Worm (Caenorhabditis elegans): ENCODE measurements around the gene F08G12.11.

The F08G12.11 gene

ce11 chrX:11340478-11340877, 25.1 kb upstream of the F08G12.11 start:
- TF ChIP-seq let-607 (tag; optimal IDR thresholded peaks at IDR 0.05) (no peak), rpc-1 (optimal IDR thresholded peaks at IDR 0.05) (no peak), rpc-1 (tag; optimal IDR thresholded peaks at IDR 0.05) (no peak), nhr-80 (tag; optimal IDR thresholded peaks at IDR 0.05) (peak; percentile 17)

- peak; percentile 72 for TF ChIP-seq nhr-80 (tag; optimal IDR thresholded peaks at IDR 0.05)
- TF ChIP-seq ztf-6 (GFP tag; IDR thresholded peaks at IDR 0.05) = no peak
- peak; percentile 3; the same call in 1 of the 2 replicates for TF ChIP-seq hmg-1.2 (GFP tag; IDR thresholded peaks at IDR 0.05)
- no peak for TF ChIP-seq atf-7 (tag; optimal IDR thresholded peaks at IDR 0.05)
- TF ChIP-seq nfyb-1 (GFP tag; IDR thresholded peaks at IDR 0.05) = 0 out of 2 replicates have a peak, but pooled peaks have one; percentile 41
- TF ChIP-seq gei-17 (GFP tag; optimal IDR thresholded peaks at IDR 0.05) = peak; percentile 25
- TF ChIP-seq zim-3 (tag; optimal IDR thresholded peaks at IDR 0.05) = no peak
- no peak for TF ChIP-seq snpc-4 (GFP tag; optimal IDR thresholded peaks at IDR 0.05)
- TF ChIP-seq snpc-4 (tag; optimal IDR thresholded peaks at IDR 0.05) = peak in 1 of 4 experiments; percentile 29
- TF ChIP-seq let-607 (tag; optimal IDR thresholded peaks at IDR 0.05) = peak in 1 of 2 experiments; percentile 33
- no peak for TF ChIP-seq let-526 (GFP tag; IDR thresholded peaks at IDR 0.05)
- TF ChIP-seq C06A6.2 (GFP tag; conservative IDR thresholded peaks at IDR 0.05) = no peak
- 0 out of 2 replicates have a peak, but pooled peaks have one; percentile 35 for TF ChIP-seq dox-1 (GFP tag; IDR thresholded peaks at IDR 0.05)
- peak; percentile 28 for TF ChIP-seq attf-5 (GFP tag; optimal IDR thresholded peaks at IDR 0.05)
Observed at ce11 chrX:11339375-11339924, 24.1 kb upstream of the F08G12.11 start, which contains the start of gene aco-1. aco-1 (plus strand) TSS chrX:11339874.

ce11 chrX:11337783-11338182, 22.4 kb upstream of the F08G12.11 start, which contains the start of gene gcy-9:
gcy-9 (minus strand) TSS chrX:11337883.
- TF ChIP-seq F55B11.4 (tag; optimal IDR thresholded peaks at IDR 0.05; ENCODE audit: borderline replicate concordance, insufficient read depth) = no peak

- TF ChIP-seq Y95B8A.8 (GFP tag; IDR thresholded peaks at IDR 0.05) = no peak
Observed at ce11 chrX:11337095-11337494, 21.7 kb upstream of the F08G12.11 start.

ce11 chrX:11329424-11329823, 14.1 kb upstream of the F08G12.11 start, which contains the start of gene npr-9:
npr-9 (plus strand) TSS chrX:11329724.
- TF ChIP-seq tbx-9 (tag; optimal IDR thresholded peaks at IDR 0.05; ENCODE audit: borderline replicate concordance) (no peak), ztf-3 (GFP tag; optimal IDR thresholded peaks at IDR 0.05) (no peak), aptf-2 (GFP tag; conservative IDR thresholded peaks at IDR 0.05) (no peak)

- TF ChIP-seq ztf-25 (GFP tag; IDR thresholded peaks at IDR 0.05) (no peak), F57C9.4 (tag; optimal IDR thresholded peaks at IDR 0.05) (no peak), bed-1 (GFP tag; IDR thresholded peaks at IDR 0.05) (no peak), snpc-3.4 (tag; optimal IDR thresholded peaks at IDR 0.05) (no peak), lin-35 (GFP tag; optimal IDR thresholded peaks at IDR 0.05) (no peak), ceh-91 (GFP tag; IDR thresholded peaks at IDR 0.05) (no peak), mcd-1 (GFP tag; IDR thresholded peaks at IDR 0.05) (no peak), B0035.1 (tag; optimal IDR thresholded peaks at IDR 0.05) (no peak), pbrm-1 (GFP tag; IDR thresholded peaks at IDR 0.05) (no peak), bed-2 (GFP tag; IDR thresholded peaks at IDR 0.05) (no peak), nhr-179 (tag; optimal IDR thresholded peaks at IDR 0.05) (no peak)
Observed at ce11 chrX:11328710-11329109, 13.3 kb upstream of the F08G12.11 start.
